Fruit fly (Drosophila melanogaster) whole organism, embryonic: Measurements from ENCODE around the gene CG5808.

Source experiments
- Bteb2 ChIP-seq: fragments of 200-800 bp; sonication (Bioruptor generic); optimal IDR thresholded peaks from 2 replicates; lab custom pipeline; 2016; ENCODE audit warnings: missing biosample characterization, missing genetic modification characterization
- CG10267 ChIP-seq: fragments of 200-800 bp; sonication (Bioruptor generic); optimal IDR thresholded peaks from 2 replicates; lab custom pipeline; 2018; ENCODE audit warnings: missing biosample characterization, mild to moderate bottlenecking, missing genetic modification characterization, moderate library complexity
- CG10565 ChIP-seq: fragments of 200-800 bp; sonication (Bioruptor generic); optimal IDR thresholded peaks from 3 replicates; lab custom pipeline; 2016; ENCODE audit warnings: missing biosample characterization, mild to moderate bottlenecking, missing genetic modification characterization
- CG11093 ChIP-seq: fragments of 200-800 bp; sonication (Bioruptor generic); IDR thresholded peaks from 3 replicates; pipeline ENCODE4 v1.3.6; 2022; ENCODE audit warnings: missing biosample characterization, missing genetic modification characterization
- CG13123 ChIP-seq: fragments of 200-800 bp; sonication (Bioruptor generic); optimal IDR thresholded peaks from 2 replicates; lab custom pipeline; 2016; ENCODE audit warnings: missing biosample characterization, missing genetic modification characterization
- CG15073 ChIP-seq: fragments of 200-800 bp; sonication (Bioruptor generic); optimal IDR thresholded peaks from 2 replicates; lab custom pipeline; 2016; ENCODE audit warnings: missing biosample characterization, missing genetic modification characterization
- CG16779 ChIP-seq: fragments of 200-800 bp; sonication (Bioruptor generic); IDR thresholded peaks from 2 replicates; pipeline ENCODE4 v1.3.6; 2022; ENCODE audit warnings: missing biosample characterization, missing genetic modification characterization
- CG17328 ChIP-seq: fragments of 200-800 bp; sonication (Bioruptor generic); IDR thresholded peaks from 2 replicates; pipeline ENCODE4 v1.3.6; 2022; ENCODE audit warnings: missing biosample characterization, missing genetic modification characterization
- CG17568 ChIP-seq: fragments of 200-800 bp; sonication (Bioruptor generic); optimal IDR thresholded peaks from 2 replicates; lab custom pipeline; 2018; ENCODE audit warnings: missing biosample characterization, mild to moderate bottlenecking, missing genetic modification characterization, moderate library complexity
- CG17912 ChIP-seq: fragments of 200-800 bp; sonication (Bioruptor generic); optimal IDR thresholded peaks from 2 replicates; lab custom pipeline; 2018; ENCODE audit warnings: missing biosample characterization, mild to moderate bottlenecking, missing genetic modification characterization
- CG31224 ChIP-seq: fragments of 200-800 bp; sonication (Bioruptor generic); IDR thresholded peaks from 2 replicates; pipeline ENCODE4 v1.3.6; 2022; ENCODE audit warnings: missing biosample characterization, missing genetic modification characterization
- CG31365 ChIP-seq: fragments of 200-800 bp; sonication (Bioruptor generic); optimal IDR thresholded peaks from 2 replicates; lab custom pipeline; 2018; ENCODE audit warnings: missing biosample characterization, mild to moderate bottlenecking, missing genetic modification characterization
- CG31388 ChIP-seq: fragments of 200-800 bp; sonication (Bioruptor generic); optimal IDR thresholded peaks from 2 replicates; lab custom pipeline; 2016; ENCODE audit warnings: missing biosample characterization, missing genetic modification characterization
- CG31441 ChIP-seq: fragments of 200-800 bp; sonication (Bioruptor generic); IDR thresholded peaks from 2 replicates; pipeline ENCODE4 v1.3.6; 2022; ENCODE audit warnings: missing biosample characterization, missing genetic modification characterization
- CG32532 ChIP-seq: fragments of 200-800 bp; sonication (Bioruptor generic); IDR thresholded peaks from 2 replicates; pipeline ENCODE4 v1.3.6; 2022; ENCODE audit warnings: missing biosample characterization, missing genetic modification characterization
- CG3281 ChIP-seq: fragments of 200-800 bp; sonication (Bioruptor generic); optimal IDR thresholded peaks from 3 replicates; lab custom pipeline; 2017; ENCODE audit warnings: missing biosample characterization, mild to moderate bottlenecking, missing genetic modification characterization
- CG33213 ChIP-seq: fragments of 200-800 bp; sonication (Bioruptor generic); optimal IDR thresholded peaks from 3 replicates; lab custom pipeline; 2016; ENCODE audit warnings: missing biosample characterization, missing genetic modification characterization
- CG34422 ChIP-seq: fragments of 200-800 bp; sonication (Bioruptor generic); IDR thresholded peaks from 3 replicates; pipeline ENCODE4 v1.3.6; 2022; ENCODE audit warnings: missing biosample characterization, missing genetic modification characterization
- CG43689 ChIP-seq: fragments of 200-800 bp; sonication (Bioruptor generic); IDR thresholded peaks from 2 replicates; pipeline ENCODE4 v1.3.6; 2022; ENCODE audit warnings: missing biosample characterization, missing genetic modification characterization
- CG4617 ChIP-seq: fragments of 200-800 bp; sonication (Bioruptor generic); optimal IDR thresholded peaks from 3 replicates; lab custom pipeline; 2016; ENCODE audit warnings: missing biosample characterization, missing genetic modification characterization, borderline replicate concordance
- CG4707 ChIP-seq: fragments of 200-800 bp; sonication (Bioruptor generic); optimal IDR thresholded peaks from 2 replicates; lab custom pipeline; 2018; ENCODE audit warnings: missing biosample characterization, mild to moderate bottlenecking, missing genetic modification characterization, moderate library complexity
- CG5245 ChIP-seq: fragments of 200-800 bp; sonication (Bioruptor generic); optimal IDR thresholded peaks from 3 replicates; lab custom pipeline; 2016; ENCODE audit warnings: missing biosample characterization, missing genetic modification characterization
- CG7556 ChIP-seq: fragments of 200-800 bp; sonication (Bioruptor generic); optimal IDR thresholded peaks from 2 replicates; lab custom pipeline; 2017; ENCODE audit warnings: missing biosample characterization, mild to moderate bottlenecking, missing genetic modification characterization
- CG8388 ChIP-seq: fragments of 200-800 bp; sonication (Bioruptor generic); optimal IDR thresholded peaks from 2 replicates; lab custom pipeline; 2019; ENCODE audit warnings: missing biosample characterization, mild to moderate bottlenecking, missing genetic modification characterization, moderate library complexity
- Doc3 ChIP-seq: fragments of 200-800 bp; sonication (Bioruptor generic); IDR thresholded peaks from 3 replicates; pipeline ENCODE4 v1.3.6; 2022; ENCODE audit warnings: missing biosample characterization, missing genetic modification characterization; ENCODE audit not compliant: partially characterized antibody
- Ets65A ChIP-seq: fragments of 200-800 bp; sonication (Bioruptor generic); peaks from one replicate; lab custom pipeline; 2016; ENCODE audit warnings: missing biosample characterization, missing genetic modification characterization
- HLH4C ChIP-seq: fragments of 200-800 bp; sonication (Bioruptor generic); IDR thresholded peaks from 3 replicates; pipeline ENCODE4 v1.3.6; 2022; ENCODE audit warnings: missing biosample characterization, missing genetic modification characterization; ENCODE audit not compliant: partially characterized antibody
- Hmr ChIP-seq: fragments of 200-800 bp; sonication (Bioruptor generic); optimal IDR thresholded peaks from 3 replicates; lab custom pipeline; 2017; ENCODE audit warnings: mild to moderate bottlenecking, missing biosample characterization, missing genetic modification reagents, missing genetic modification characterization
- Opbp ChIP-seq: fragments of 200-800 bp; sonication (Bioruptor generic); IDR thresholded peaks from 3 replicates; pipeline ENCODE4 v1.3.6; 2022; ENCODE audit warnings: missing biosample characterization, missing genetic modification characterization; ENCODE audit not compliant: partially characterized antibody
- PHDP ChIP-seq: fragments of 200-800 bp; sonication (Bioruptor generic); optimal IDR thresholded peaks from 3 replicates; lab custom pipeline; 2018; ENCODE audit warnings: missing biosample characterization, mild to moderate bottlenecking, missing genetic modification characterization, moderate library complexity
- Sox100B ChIP-seq: fragments of 200-800 bp; sonication (Bioruptor generic); optimal IDR thresholded peaks from 3 replicates; lab custom pipeline; 2018; ENCODE audit warnings: missing biosample characterization, mild to moderate bottlenecking, missing genetic modification characterization
- TFAM ChIP-seq: fragments of 200-800 bp; sonication (Bioruptor generic); optimal IDR thresholded peaks from 2 replicates; lab custom pipeline; 2017; ENCODE audit warnings: missing biosample characterization, missing genetic modification characterization, inconsistent platforms
- br ChIP-seq: fragments of >200 bp; optimal IDR thresholded peaks from 2 replicates; lab custom pipeline; 2017
- corto ChIP-seq: fragments of 200-800 bp; sonication (Bioruptor generic); optimal IDR thresholded peaks from 2 replicates; lab custom pipeline; 2016; ENCODE audit warnings: missing biosample characterization, mild to moderate bottlenecking, missing genetic modification characterization, moderate library complexity
- danr ChIP-seq: fragments of 200-800 bp; sonication (Bioruptor generic); IDR thresholded peaks from 2 replicates; pipeline ENCODE4 v1.3.6; 2022; ENCODE audit warnings: missing biosample characterization, missing genetic modification characterization
- esg ChIP-seq: fragments of 200-800 bp; sonication (Bioruptor generic); conservative IDR thresholded peaks from 2 replicates; pipeline ENCODE4 v1.3.6; 2022; ENCODE audit warnings: missing biosample characterization, missing genetic modification characterization
- ham ChIP-seq: fragments of 200-800 bp; sonication (Bioruptor generic); IDR thresholded peaks from 2 replicates; pipeline ENCODE4 v1.3.6; 2022; ENCODE audit warnings: missing biosample characterization, missing genetic modification characterization
- hbn ChIP-seq: fragments of 200-800 bp; sonication (Bioruptor generic); IDR thresholded peaks from 2 replicates; pipeline ENCODE4 v1.3.6; 2022; ENCODE audit warnings: missing biosample characterization, missing genetic modification characterization; ENCODE audit not compliant: partially characterized antibody
- lmd ChIP-seq: fragments of 200-800 bp; sonication (Bioruptor generic); IDR thresholded peaks from 2 replicates; pipeline ENCODE4 v1.3.6; 2022; ENCODE audit warnings: missing biosample characterization, missing genetic modification characterization
- luna ChIP-seq: fragments of 200-800 bp; sonication (Bioruptor generic); optimal IDR thresholded peaks from 2 replicates; lab custom pipeline; 2016; ENCODE audit warnings: missing biosample characterization, missing genetic modification characterization
- p53 ChIP-seq: fragments of 200-800 bp; sonication (Bioruptor generic); optimal IDR thresholded peaks from 2 replicates; lab custom pipeline; 2016; ENCODE audit warnings: missing biosample characterization, missing genetic modification characterization
- pb ChIP-seq: fragments of 200-800 bp; sonication (Bioruptor generic); optimal IDR thresholded peaks from 3 replicates; lab custom pipeline; 2016; ENCODE audit warnings: missing biosample characterization, missing genetic modification characterization
- repo ChIP-seq: fragments of 200-800 bp; sonication (Bioruptor generic); optimal IDR thresholded peaks from 2 replicates; lab custom pipeline; 2016; ENCODE audit warnings: missing biosample characterization, missing genetic modification characterization
- salm ChIP-seq: fragments of 200-800 bp; sonication (Bioruptor generic); optimal IDR thresholded peaks from 2 replicates; lab custom pipeline; 2018; ENCODE audit warnings: missing biosample characterization, mild to moderate bottlenecking, missing genetic modification characterization
- seq ChIP-seq: fragments of 200-800 bp; sonication (Bioruptor generic); IDR thresholded peaks from 2 replicates; pipeline ENCODE4 v1.3.6; 2022; ENCODE audit warnings: missing biosample characterization, missing genetic modification characterization
- so ChIP-seq: fragments of 200-800 bp; sonication (Bioruptor generic); IDR thresholded peaks from 3 replicates; pipeline ENCODE4 v1.3.6; 2022; ENCODE audit warnings: missing biosample characterization, missing genetic modification characterization
- sob ChIP-seq: fragments of 200-800 bp; sonication (Bioruptor generic); IDR thresholded peaks from 2 replicates; pipeline ENCODE4 v1.3.6; 2022; ENCODE audit warnings: missing biosample characterization, missing genetic modification characterization
- ssp ChIP-seq: fragments of 200-800 bp; sonication (Bioruptor generic); IDR thresholded peaks from 2 replicates; pipeline ENCODE4 v1.3.6; 2022; ENCODE audit warnings: missing biosample characterization, missing genetic modification characterization
- stwl ChIP-seq: fragments of 200-800 bp; sonication (Bioruptor generic); optimal IDR thresholded peaks from 3 replicates; lab custom pipeline; 2018; ENCODE audit warnings: missing biosample characterization, mild to moderate bottlenecking, missing genetic modification characterization, moderate library complexity
- sug ChIP-seq: fragments of 200-800 bp; optimal IDR thresholded peaks from 2 replicates; lab custom pipeline; 2019; ENCODE audit warnings: missing biosample characterization, mild to moderate bottlenecking, missing genetic modification characterization, moderate library complexity
- tna ChIP-seq: fragments of 200-800 bp; sonication (Bioruptor generic); IDR thresholded peaks from 2 replicates; pipeline ENCODE4 v1.3.6; 2022; ENCODE audit warnings: missing biosample characterization, missing genetic modification characterization; ENCODE audit not compliant: partially characterized antibody
- tx ChIP-seq: fragments of 200-800 bp; sonication (Bioruptor generic); optimal IDR thresholded peaks from 2 replicates; lab custom pipeline; 2016; ENCODE audit warnings: missing biosample characterization, missing genetic modification characterization

CG5808 gene

dm6 chr3R:24850420-24850819 is 33.6 kb upstream of the CG5808 start, which contains the start of gene CG7006 (continued):
- TF ChIP-seq CG10565 (GFP tag; lab: Kevin White, UChicago) (no peak), sob (GFP tag; lab: Robert Waterston, UW) (peak; percentile 95), CG31388 (peak; percentile 1), CG10267 (tag; lab: Kevin White, UChicago) (peak; percentile 100), PHDP (no peak), tx (peak; percentile 75), pb (GFP tag; lab: Kevin White, UChicago) (peak; percentile 44), lmd (GFP tag; lab: Robert Waterston, UW) (peak; percentile 68; the same call in 1 of the 2 replicates), TFAM (GFP tag; lab: Kevin White, UChicago) (no peak), CG7556 (GFP tag; lab: Kevin White, UChicago) (peak; percentile 52), CG16779 (GFP tag; lab: Robert Waterston, UW) (peak; percentile 85), CG3281 (GFP tag; lab: Kevin White, UChicago) (no peak), hbn (peak; percentile 77), Doc3 (GFP tag; lab: Robert Waterston, UW) (peak; percentile 47; the same call in 1 of the 3 replicates), CG8388 (GFP tag; lab: Kevin White, UChicago) (no peak), CG4617 (GFP tag; lab: Kevin White, UChicago) (peak; percentile 79), corto (GFP tag; lab: Kevin White, UChicago) (no peak), CG17328 (GFP tag; lab: Robert Waterston, UW) (peak; percentile 14; the same call in 1 of the 2 replicates), CG31365 (tag; lab: Kevin White, UChicago) (no peak), CG11093 (no peak), CG15073 (GFP tag; lab: Kevin White, UChicago) (peak; percentile 13), Ets65A (GFP tag; lab: Kevin White, UChicago) (peak; percentile 99), repo (GFP tag; lab: Kevin White, UChicago) (peak; percentile 58), stwl (tag; lab: Kevin White, UChicago) (peak; percentile 95), CG34422 (GFP tag; lab: Robert Waterston, UW) (peak; percentile 49), CG5245 (GFP tag; lab: Kevin White, UChicago) (peak; percentile 55), CG31224 (GFP tag; lab: Robert Waterston, UW) (peak; percentile 39; the same call in 1 of the 2 replicates), br (no peak), Bteb2 (GFP tag; lab: Kevin White, UChicago) (peak; percentile 81), CG31441 (GFP tag; lab: Robert Waterston, UW) (no peak; the same call in 1 of the 2 replicates), CG13123 (GFP tag; lab: Kevin White, UChicago) (peak; percentile 50), HLH4C (peak; percentile 73), CG4707 (no peak), CG17568 (no peak), esg (no peak), luna (GFP tag; lab: Kevin White, UChicago) (peak; percentile 16), CG32532 (peak; percentile 70; the same call in 1 of the 2 replicates), sug (tag; lab: Kevin White, UChicago) (no peak), seq (GFP tag; lab: Robert Waterston, UW) (no peak), CG17912 (GFP tag; lab: Kevin White, UChicago) (no peak), Opbp (GFP tag; lab: Robert Waterston, UW) (peak; percentile 87), CG43689 (GFP tag; lab: Robert Waterston, UW) (no peak), Hmr (GFP tag; lab: Kevin White, UChicago) (peak; percentile 73), CG33213 (GFP tag; lab: Kevin White, UChicago) (peak; percentile 77), danr (GFP tag; lab: Robert Waterston, UW) (no peak), ham (GFP tag; lab: Robert Waterston, UW) (no peak), so (GFP tag; lab: Robert Waterston, UW) (no peak), ssp (GFP tag; lab: Robert Waterston, UW) (peak; percentile 52; the same call in 1 of the 2 replicates), salm (tag; lab: Kevin White, UChicago) (no peak), p53 (GFP tag; lab: Kevin White, UChicago) (peak; percentile 15), Sox100B (GFP tag; lab: Kevin White, UChicago) (no peak), tna (GFP tag; lab: Robert Waterston, UW) (peak; percentile 44; the same call in 1 of the 2 replicates)
